Worm (Caenorhabditis elegans) whole organism, mixed stage, embryonic: ENCODE measurements around the gene C14C6.13.

Experiments
- elt-1 ChIP-seq: sonication (generic microtip); optimal IDR thresholded peaks from 2 replicates; lab custom pipeline; 2017; ENCODE audit warnings: missing genetic modification characterization, mild to moderate bottlenecking, missing compliant biosample characterization, antibody characterized with exemption, moderate library complexity, borderline replicate concordance; ENCODE audit not compliant: insufficient read depth
- elt-3 ChIP-seq: fragments of 150-350 bp; optimal IDR thresholded peaks from 2 replicates; lab custom pipeline; 2014; ENCODE audit warnings: missing biosample characterization, missing genetic modification characterization
- flh-1 ChIP-seq: fragments of 200-800 bp; sonication (Bioruptor generic); optimal IDR thresholded peaks from 2 replicates; lab custom pipeline; 2018; ENCODE audit warnings: mild to moderate bottlenecking, missing genetic modification characterization, moderate library complexity, missing compliant biosample characterization
- nhr-12 ChIP-seq: fragments of 150-350 bp; optimal IDR thresholded peaks from 2 replicates; lab custom pipeline; 2014; ENCODE audit warnings: missing biosample characterization, missing genetic modification characterization
- nhr-76 ChIP-seq: sonication (generic microtip); optimal IDR thresholded peaks from 2 replicates; lab custom pipeline; 2017; ENCODE audit warnings: missing biosample characterization, missing genetic modification characterization
- ztf-11 ChIP-seq: fragments of 150-350 bp; optimal IDR thresholded peaks from 2 replicates; lab custom pipeline; 2014; ENCODE audit warnings: missing biosample characterization, missing genetic modification characterization

DNA sequence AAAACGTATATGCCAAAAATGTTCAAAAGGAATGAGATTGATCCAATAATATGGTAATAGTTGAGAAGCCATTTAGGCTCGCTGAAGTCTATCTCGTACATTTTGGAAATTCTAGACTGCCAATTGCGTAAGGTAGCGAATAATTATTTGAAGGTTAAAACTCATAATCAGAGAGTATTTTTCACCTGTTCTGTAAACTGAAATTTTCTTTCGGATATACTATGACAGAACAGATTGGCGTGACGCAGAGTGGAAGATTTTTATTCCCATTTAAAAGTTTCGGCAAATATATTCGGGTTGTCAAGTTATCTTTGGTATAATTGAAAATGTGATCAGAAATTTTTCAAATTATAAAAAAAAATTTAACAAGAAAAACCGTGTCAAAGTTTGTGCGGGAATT, 6.4 kb downstream of the C14C6.13 start, which contains the start of gene sri-72:
- TF ChIP-seq ztf-11 (tag; lab: Kevin White, UChicago) (no peak), elt-1 (no peak), nhr-12 (tag; lab: Kevin White, UChicago) (no peak), nhr-76 (tag; lab: Kevin White, UChicago) (no peak), flh-1 (GFP tag; lab: Kevin White, UChicago) (no peak), elt-3 (tag; lab: Kevin White, UChicago) (no peak)
